ENCODE assay signal across 3 worm cellular contexts in the genomic region with DNA sequence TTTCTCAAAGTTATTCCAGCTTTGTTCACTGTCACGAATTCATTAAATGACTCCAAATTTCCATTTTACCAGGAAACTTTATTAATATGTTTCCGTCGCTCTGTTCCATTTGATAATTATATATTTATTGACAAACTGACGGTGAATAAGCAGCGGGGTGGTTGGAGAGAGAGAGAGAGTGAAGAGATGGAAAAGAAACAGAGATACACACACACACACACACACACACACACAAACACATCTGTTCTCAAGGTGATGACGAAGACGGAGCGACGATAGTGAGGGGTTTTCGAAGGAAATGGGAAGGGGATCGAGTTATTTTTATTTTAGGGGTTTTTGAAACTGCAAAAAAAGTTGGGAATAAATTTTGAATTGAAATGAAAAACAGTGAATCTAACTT.
TF ChIP-seq lines count a peak whose summit lies in the region.

No protein-coding gene starts in this region.

TF ChIP-seq in whole organism, L1 larva, 84 proteins besides CTCF, POLR2A, EP300 and RAD21 (continued from another document):
- no peak for TF ChIP-seq irx-1 (tag; optimal IDR thresholded peaks at IDR 0.05; lab: Kevin White, UChicago)
- no peak for TF ChIP-seq zag-1 (tag; optimal IDR thresholded peaks at IDR 0.05; lab: Kevin White, UChicago)
- TF ChIP-seq nhr-47 (tag; optimal IDR thresholded peaks at IDR 0.05; lab: Kevin White, UChicago), result no peak
- TF ChIP-seq lsy-2 (tag; optimal IDR thresholded peaks at IDR 0.05; lab: Kevin White, UChicago), result peak; percentile 34 to 44
- no peak for TF ChIP-seq aha-1 (tag; optimal IDR thresholded peaks at IDR 0.05; lab: Kevin White, UChicago)
- no peak for TF ChIP-seq rnt-1 (tag; optimal IDR thresholded peaks at IDR 0.05; lab: Kevin White, UChicago)

TF ChIP-seq in whole organism, L4 larva, 104 proteins besides CTCF, POLR2A, EP300 and RAD21 (continued from another document):
- TF ChIP-seq T26A8.4 (GFP tag; IDR thresholded peaks at IDR 0.05; lab: Robert Waterston, UW) (no peak), pha-4 (GFP tag; IDR thresholded peaks at IDR 0.05; lab: Robert Waterston, UW) (no peak), pha-4 (tag; optimal IDR thresholded peaks at IDR 0.05; lab: Kevin White, UChicago) (peak; percentile 23), lsy-2 (tag; optimal IDR thresholded peaks at IDR 0.05; lab: Kevin White, UChicago) (peak in 1 of 2 experiments; percentile 83), mxl-2 (GFP tag; conservative IDR thresholded peaks at IDR 0.05; lab: Robert Waterston, UW) (no peak), ztf-7 (tag; optimal IDR thresholded peaks at IDR 0.05; lab: Kevin White, UChicago) (no peak), sdz-12 (GFP tag; optimal IDR thresholded peaks at IDR 0.05; lab: Kevin White, UChicago) (no peak), mes-2 (tag; optimal IDR thresholded peaks at IDR 0.05; lab: Kevin White, UChicago; ENCODE audit: poor library complexity, severe bottlenecking) (no peak), vab-7 (GFP tag; IDR thresholded peaks at IDR 0.05; lab: Robert Waterston, UW) (no peak), lin-13 (GFP tag; optimal IDR thresholded peaks at IDR 0.05; lab: Kevin White, UChicago) (no peak), nhr-111 (GFP tag; optimal IDR thresholded peaks at IDR 0.05; lab: Kevin White, UChicago) (no peak), F37D6.2 (tag; optimal IDR thresholded peaks at IDR 0.05; lab: Kevin White, UChicago) (no peak), D1046.2 (GFP tag; IDR thresholded peaks at IDR 0.05; lab: Robert Waterston, UW) (no peak), hmg-1.1 (GFP tag; IDR thresholded peaks at IDR 0.05; lab: Robert Waterston, UW) (no peak), zfp-2 (tag; optimal IDR thresholded peaks at IDR 0.05; lab: Kevin White, UChicago) (no peak), ceh-62 (tag; optimal IDR thresholded peaks at IDR 0.05; lab: Kevin White, UChicago) (no peak), egl-43 (GFP tag; IDR thresholded peaks at IDR 0.05; lab: Robert Waterston, UW) (no peak), zip-11 (GFP tag; IDR thresholded peaks at IDR 0.05; lab: Robert Waterston, UW) (no peak), dmd-9 (GFP tag; IDR thresholded peaks at IDR 0.05; lab: Robert Waterston, UW) (no peak), arid-1 (GFP tag; conservative IDR thresholded peaks at IDR 0.05; lab: Robert Waterston, UW) (no peak), unc-62 (GFP tag; optimal IDR thresholded peaks at IDR 0.05 in 1 of 2; lab: Kevin White, UChicago) (no peak), unc-62 (tag; optimal IDR thresholded peaks at IDR 0.05; lab: Kevin White, UChicago) (no peak)

TF ChIP-seq in whole organism, late embryonic, 69 proteins besides CTCF, POLR2A, EP300 and RAD21 (continued from another document):
- TF ChIP-seq hlh-6 (tag; optimal IDR thresholded peaks at IDR 0.05; lab: Kevin White, UChicago) (no peak), fax-1 (tag; optimal IDR thresholded peaks at IDR 0.05; lab: Kevin White, UChicago) (no peak), pax-1 (tag; optimal IDR thresholded peaks at IDR 0.05; lab: Kevin White, UChicago) (peak; percentile 36), hlh-8 (tag; optimal IDR thresholded peaks at IDR 0.05; lab: Kevin White, UChicago) (peak; percentile 26), tbx-2 (tag; optimal IDR thresholded peaks at IDR 0.05; lab: Kevin White, UChicago) (peak; percentile 21), gmeb-2 (tag; optimal IDR thresholded peaks at IDR 0.05; lab: Kevin White, UChicago) (no peak), unc-55 (GFP tag; optimal IDR thresholded peaks at IDR 0.05; lab: Kevin White, UChicago) (no peak), lin-11 (tag; optimal IDR thresholded peaks at IDR 0.05; lab: Kevin White, UChicago) (no peak)
